Worm (Caenorhabditis elegans) whole organism, L4/young adult: ENCODE data around the gene tig-3.

Experiments used
- dao-5 ChIP-seq: sonication (generic microtip); optimal IDR thresholded peaks from 2 replicates; lab custom pipeline; 2016; ENCODE audit warnings: missing genotype, missing genetic modification characterization, moderate library complexity, missing compliant biosample characterization
- him-1 ChIP-seq: sonication (generic microtip); optimal IDR thresholded peaks from 2 replicates; lab custom pipeline; 2016; ENCODE audit warnings: missing genotype, missing genetic modification reagents, missing genetic modification characterization, missing compliant biosample characterization

DNA sequence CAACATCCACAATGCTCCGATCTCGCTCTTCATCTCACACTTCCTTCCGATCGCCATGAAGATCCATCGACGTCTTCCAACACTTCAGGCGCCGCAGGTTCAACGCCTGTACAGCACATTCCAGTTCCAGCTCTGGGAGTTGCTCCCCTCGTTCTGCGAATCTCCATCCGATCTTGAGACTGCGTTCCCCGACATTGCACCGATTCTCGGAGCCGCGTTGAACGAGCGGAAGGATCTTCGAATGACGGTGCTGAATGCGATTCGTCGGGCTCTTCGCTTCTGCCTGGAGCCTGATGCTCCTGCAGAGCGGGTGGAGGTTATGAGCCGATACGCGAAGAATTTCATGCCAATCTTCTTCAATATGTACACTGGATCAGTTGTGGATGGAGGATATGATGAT, 11.9 kb downstream of the tig-3 start:
- TF ChIP-seq dao-5 (tag; lab: Kevin White, UChicago) (no peak), him-1 (tag; lab: Kevin White, UChicago) (no peak)
